Fruit fly (Drosophila melanogaster) whole organism, adult: ENCODE measurements around the gene Hipk.

ENCODE experiments used
- CG11617 ChIP-seq: fragments of 200-800 bp; sonication (Bioruptor generic); optimal IDR thresholded peaks from 2 replicates; lab custom pipeline; 2017; ENCODE audit warnings: mild to moderate bottlenecking, missing biosample characterization, missing genetic modification reagents, missing genetic modification characterization
- CG12768 ChIP-seq: fragments of 200-800 bp; sonication (Bioruptor generic); optimal IDR thresholded peaks from 2 replicates; lab custom pipeline; 2017; ENCODE audit warnings: missing biosample characterization, missing genetic modification characterization, mild to moderate bottlenecking, moderate library complexity, missing genetic modification reagents
- CG14711 ChIP-seq: fragments of 200-800 bp; sonication (Bioruptor generic); optimal IDR thresholded peaks from 2 replicates; lab custom pipeline; 2018; ENCODE audit warnings: missing biosample characterization, mild to moderate bottlenecking, missing genetic modification characterization, moderate library complexity
- CG1620 ChIP-seq: fragments of 200-800 bp; sonication (Bioruptor generic); optimal IDR thresholded peaks from 2 replicates; lab custom pipeline; 2016; ENCODE audit warnings: missing biosample characterization, missing genetic modification characterization
- CG33017 ChIP-seq: fragments of 200-800 bp; sonication (Bioruptor generic); optimal IDR thresholded peaks from 2 replicates; lab custom pipeline; 2018; ENCODE audit warnings: missing biosample characterization, mild to moderate bottlenecking, missing genetic modification characterization, moderate library complexity
- CG5204 ChIP-seq: fragments of 200-800 bp; sonication (Bioruptor generic); optimal IDR thresholded peaks from 2 replicates; lab custom pipeline; 2016; ENCODE audit warnings: missing biosample characterization, missing genetic modification characterization
- CG7045 ChIP-seq: fragments of 200-800 bp; sonication (Bioruptor generic); optimal IDR thresholded peaks from 2 replicates; lab custom pipeline; 2017; ENCODE audit warnings: missing biosample characterization, mild to moderate bottlenecking, missing genetic modification characterization
- CG7101 ChIP-seq: fragments of 200-800 bp; sonication (Bioruptor generic); optimal IDR thresholded peaks from 2 replicates; lab custom pipeline; 2018; ENCODE audit warnings: missing biosample characterization, mild to moderate bottlenecking, missing genetic modification characterization, moderate library complexity
- Clk ChIP-seq: fragments of 200-800 bp; sonication (Bioruptor generic); optimal IDR thresholded peaks from 2 replicates; lab custom pipeline; 2017; ENCODE audit warnings: missing biosample characterization, missing genetic modification characterization
- Crg-1 ChIP-seq: fragments of 200-800 bp; sonication (Bioruptor generic); optimal IDR thresholded peaks from 2 replicates; lab custom pipeline; 2016; ENCODE audit warnings: missing biosample characterization, missing genetic modification characterization
- Hr96 ChIP-seq: fragments of 200-800 bp; sonication (Bioruptor generic); optimal IDR thresholded peaks from 2 replicates; lab custom pipeline; 2016; ENCODE audit warnings: missing biosample characterization, missing genetic modification characterization
- Mnt ChIP-seq: fragments of 200-800 bp; sonication (Bioruptor generic); optimal IDR thresholded peaks from 2 replicates; lab custom pipeline; 2016; ENCODE audit warnings: missing biosample characterization, mild to moderate bottlenecking, missing genetic modification characterization
- bab1 ChIP-seq: fragments of 200-800 bp; sonication (Bioruptor generic); optimal IDR thresholded peaks from 3 replicates; lab custom pipeline; 2019; ENCODE audit warnings: missing biosample characterization, mild to moderate bottlenecking, missing genetic modification characterization, moderate library complexity
- cic ChIP-seq: fragments of 200-800 bp; sonication (Bioruptor generic); optimal IDR thresholded peaks from 2 replicates; lab custom pipeline; 2017; ENCODE audit warnings: missing biosample characterization, mild to moderate bottlenecking, missing genetic modification characterization, moderate library complexity
- cnc ChIP-seq, 2 experiments: fragments of >200 bp; optimal IDR thresholded peaks; 2 replicates each; lab custom pipeline; 2017
- kay ChIP-seq: fragments of 200-800 bp; sonication (Bioruptor generic); peaks from one replicate; lab custom pipeline; 2016; ENCODE audit warnings: missing biosample characterization, missing genetic modification characterization, borderline replicate concordance
- ovo ChIP-seq: fragments of 200-800 bp; sonication (Bioruptor generic); optimal IDR thresholded peaks from 2 replicates; lab custom pipeline; 2016; ENCODE audit warnings: missing biosample characterization, missing genetic modification characterization
- pad ChIP-seq: fragments of 200-800 bp; sonication (Bioruptor generic); optimal IDR thresholded peaks from 3 replicates; lab custom pipeline; 2017; ENCODE audit warnings: missing biosample characterization, missing genetic modification characterization, mild to moderate bottlenecking, moderate library complexity, missing genetic modification reagents
- tj ChIP-seq: fragments of 200-800 bp; sonication (Bioruptor generic); optimal IDR thresholded peaks from 3 replicates; lab custom pipeline; 2017; ENCODE audit warnings: missing biosample characterization, mild to moderate bottlenecking, missing genetic modification characterization, moderate library complexity
- toe ChIP-seq: fragments of 200-800 bp; sonication (Bioruptor generic); optimal IDR thresholded peaks from 2 replicates; lab custom pipeline; 2016; ENCODE audit warnings: missing biosample characterization, missing genetic modification characterization

Gene Hipk

DNA sequence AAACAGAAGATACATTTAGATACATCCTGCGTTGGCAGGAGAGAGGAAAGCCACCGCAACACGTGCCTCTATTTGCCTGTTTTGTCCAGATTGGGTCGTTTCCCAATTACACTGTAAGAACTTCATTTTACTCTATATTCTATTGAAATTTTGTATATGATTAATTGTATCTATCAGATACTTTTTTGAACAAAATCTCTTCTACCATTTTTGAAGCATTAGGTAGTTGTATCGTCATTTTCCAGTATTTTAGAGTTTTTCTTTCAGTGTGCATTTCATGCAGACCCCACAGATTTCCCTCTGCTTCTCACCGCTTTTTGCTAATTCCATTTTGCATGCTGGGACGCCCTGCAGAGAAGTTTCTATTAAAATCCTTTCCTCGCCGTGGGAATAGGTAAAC lies 11.7 kb downstream of the Hipk start:
- no peak for TF ChIP-seq CG12768
- no peak for TF ChIP-seq Clk (GFP tag; lab: Kevin White, UChicago)
- TF ChIP-seq CG33017 (tag; lab: Kevin White, UChicago) = no peak
- no peak for TF ChIP-seq CG14711 (tag; lab: Kevin White, UChicago)

DNA sequence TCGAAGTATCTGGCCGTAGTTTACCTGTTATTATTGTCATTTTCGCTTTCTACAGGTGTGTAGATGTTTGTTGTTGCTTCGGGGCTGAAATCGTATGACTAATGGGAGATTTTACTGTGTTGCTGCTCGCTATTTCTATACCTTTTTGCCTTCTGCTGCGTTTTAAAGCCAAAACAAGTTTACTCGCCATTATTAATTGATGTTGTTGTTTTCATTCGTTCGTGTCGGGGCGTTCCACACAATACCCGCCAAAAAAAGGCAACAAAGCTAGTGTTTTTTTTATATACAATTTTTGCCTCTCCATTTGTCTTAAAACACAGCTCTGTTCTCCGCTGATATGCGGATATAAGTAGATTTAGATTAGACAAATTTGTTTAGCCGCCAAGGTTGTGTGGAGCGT lies 12.5 kb downstream of the Hipk start:
- peak; percentile 18 for TF ChIP-seq bab1
- TF ChIP-seq CG11617 (GFP tag; lab: Kevin White, UChicago) = no peak

DNA sequence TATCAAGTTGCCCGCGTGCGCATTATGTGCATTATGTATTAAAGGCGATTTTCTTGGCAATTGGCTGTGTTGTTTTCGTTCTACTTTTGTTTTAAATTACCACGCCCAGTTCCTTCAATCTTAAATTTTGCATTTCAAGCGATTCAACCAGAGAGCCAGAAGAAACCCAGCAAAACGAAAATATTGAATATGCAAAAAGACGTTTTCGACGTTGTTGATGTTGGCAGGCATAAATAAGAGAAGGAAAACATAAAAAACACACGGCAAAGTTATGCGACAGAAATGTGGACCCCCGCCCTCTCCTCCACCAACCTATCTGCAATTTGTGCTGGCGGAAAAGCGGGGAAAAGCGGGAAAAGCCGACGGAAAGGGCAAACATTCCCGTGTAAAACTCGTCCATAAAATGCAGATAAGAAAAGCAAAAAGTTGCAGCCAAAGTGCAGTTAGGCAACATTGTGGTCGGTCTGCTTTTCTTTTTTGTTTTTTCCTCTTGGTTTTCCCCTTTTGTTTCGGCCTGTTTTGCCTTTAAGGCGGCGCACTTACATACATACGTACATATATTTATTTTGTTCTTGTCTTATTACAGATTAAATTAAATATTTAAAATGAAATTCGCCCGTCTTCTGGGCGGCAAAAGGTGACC lies 13.2 kb downstream of the Hipk start:
- no peak for TF ChIP-seq CG7045 (GFP tag; lab: Kevin White, UChicago)
- peak; percentile 94 for TF ChIP-seq tj (GFP tag; lab: Kevin White, UChicago)

DNA sequence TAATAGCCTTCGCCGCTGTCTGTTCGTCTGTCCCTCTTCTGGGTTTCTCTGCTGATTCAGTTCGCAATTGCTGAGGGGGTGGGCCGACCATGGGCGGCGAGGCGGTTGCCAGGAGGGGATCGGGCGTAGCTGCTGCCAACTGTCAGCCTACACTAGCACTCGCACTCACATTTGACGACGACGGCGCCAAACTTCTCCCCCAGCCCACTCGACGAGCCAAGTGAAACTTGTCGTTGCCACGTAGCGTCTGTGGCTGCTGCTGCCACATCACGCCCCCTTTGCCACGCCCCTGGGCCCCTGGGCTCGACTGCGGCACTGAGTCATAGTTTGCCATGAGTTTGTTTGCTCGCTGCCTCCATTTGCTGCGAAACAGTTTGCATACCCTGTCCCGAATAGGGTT lies 14.4 kb downstream of the Hipk start:
- TF ChIP-seq CG11617 (GFP tag; lab: Kevin White, UChicago) = no peak
- peak; percentile 31 for TF ChIP-seq Hr96 (GFP tag; lab: Kevin White, UChicago)
- peak; percentile 21 for TF ChIP-seq CG5204 (GFP tag; lab: Kevin White, UChicago)
- peak; percentile 30 for TF ChIP-seq tj (GFP tag; lab: Kevin White, UChicago)
- TF ChIP-seq CG14711 (tag; lab: Kevin White, UChicago) = peak; percentile 7
- no peak for TF ChIP-seq CG1620 (GFP tag; lab: Kevin White, UChicago)

DNA sequence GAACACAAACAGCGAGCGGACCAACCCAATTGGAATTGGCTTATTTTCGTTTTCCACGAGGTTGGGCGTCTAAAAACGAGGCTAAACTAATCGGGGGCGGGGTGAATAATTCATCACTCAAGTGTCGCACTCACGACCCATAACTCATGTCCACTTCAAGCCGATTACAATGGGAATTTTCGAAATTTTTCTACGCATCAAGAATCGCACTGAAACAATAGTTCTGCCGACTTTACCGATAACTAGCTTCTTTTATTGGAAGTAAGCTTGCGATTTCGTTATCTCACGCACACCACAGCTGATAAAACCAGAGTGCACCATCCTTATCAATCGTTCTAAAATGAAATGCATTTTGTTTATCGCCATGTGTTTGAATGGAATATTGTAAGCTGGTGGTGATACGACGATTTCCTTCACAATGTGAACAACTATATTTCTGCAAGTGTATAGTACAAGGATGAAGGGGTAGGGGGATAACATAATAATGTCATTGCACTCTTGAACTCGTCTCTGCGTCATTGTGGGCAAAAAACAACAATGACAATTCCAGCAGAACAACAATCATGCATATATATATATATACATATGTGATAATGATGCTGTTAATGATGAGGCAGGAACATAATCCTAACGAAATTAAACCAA lies 16.7 kb downstream of the Hipk start:
- TF ChIP-seq CG12768 (peak; percentile 3), Mnt (peak; percentile 45), cic (GFP tag; lab: Kevin White, UChicago) (peak; percentile 73), CG7101 (tag; lab: Kevin White, UChicago) (no peak)

DNA sequence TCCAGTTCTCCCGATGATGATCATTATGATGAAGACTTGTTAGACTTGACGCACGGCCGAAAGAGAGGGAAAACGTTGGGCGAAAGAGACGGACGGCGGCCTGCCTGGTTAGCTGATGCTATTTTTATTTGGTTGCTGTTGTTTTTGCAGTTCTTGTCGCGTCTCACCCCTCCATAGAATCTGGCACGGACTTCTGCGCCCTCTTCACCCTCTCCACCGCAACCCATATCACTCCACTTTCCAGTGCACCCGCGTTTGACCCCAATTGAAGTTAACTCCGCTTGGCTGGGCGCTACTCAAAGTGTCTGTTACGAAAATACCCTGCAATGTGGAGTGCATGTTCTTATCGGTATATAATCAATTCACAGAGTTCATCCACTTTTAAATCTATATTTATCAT lies 18.3 kb downstream of the Hipk start:
- TF ChIP-seq CG12768 = no peak
- TF ChIP-seq Hr96 (GFP tag; lab: Kevin White, UChicago) = no peak
- no peak for TF ChIP-seq Mnt
- no peak for TF ChIP-seq CG1620 (GFP tag; lab: Kevin White, UChicago)
- no peak for TF ChIP-seq CG11617 (GFP tag; lab: Kevin White, UChicago)
- TF ChIP-seq CG7045 (GFP tag; lab: Kevin White, UChicago) = no peak

DNA sequence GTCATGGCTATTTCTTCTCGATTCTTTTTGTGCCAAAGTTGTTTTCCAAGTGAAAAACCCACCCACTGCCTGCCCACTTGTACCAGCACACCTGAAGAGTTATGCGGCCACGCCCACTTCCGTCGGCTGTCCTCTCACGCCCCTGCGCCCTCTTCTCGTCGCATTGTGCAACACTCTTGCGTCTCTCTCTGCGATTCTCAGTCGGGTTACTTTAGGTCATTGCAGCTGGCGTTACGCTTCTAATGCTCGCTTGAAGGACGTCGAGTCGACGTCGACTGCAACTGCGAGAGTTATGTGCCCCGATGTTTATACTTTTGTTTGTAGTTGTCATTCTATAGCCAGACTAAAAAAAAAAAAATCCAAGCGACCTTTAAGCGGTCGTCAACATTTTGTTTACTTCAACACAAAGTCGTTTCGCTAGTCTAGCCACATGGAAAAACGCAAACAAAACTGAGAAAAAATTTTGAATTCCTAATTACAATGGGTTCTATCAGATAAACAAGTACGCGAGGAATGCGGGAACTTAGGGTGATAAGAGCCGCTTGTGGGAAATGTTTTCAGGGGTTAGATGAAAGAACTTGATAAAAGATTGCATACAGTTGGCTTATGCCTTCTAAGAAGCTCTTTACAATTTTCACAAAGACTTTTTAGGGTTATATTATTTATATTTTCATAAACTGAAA lies 19.1 kb downstream of the Hipk start:
- no peak for TF ChIP-seq CG7101 (tag; lab: Kevin White, UChicago)

DNA sequence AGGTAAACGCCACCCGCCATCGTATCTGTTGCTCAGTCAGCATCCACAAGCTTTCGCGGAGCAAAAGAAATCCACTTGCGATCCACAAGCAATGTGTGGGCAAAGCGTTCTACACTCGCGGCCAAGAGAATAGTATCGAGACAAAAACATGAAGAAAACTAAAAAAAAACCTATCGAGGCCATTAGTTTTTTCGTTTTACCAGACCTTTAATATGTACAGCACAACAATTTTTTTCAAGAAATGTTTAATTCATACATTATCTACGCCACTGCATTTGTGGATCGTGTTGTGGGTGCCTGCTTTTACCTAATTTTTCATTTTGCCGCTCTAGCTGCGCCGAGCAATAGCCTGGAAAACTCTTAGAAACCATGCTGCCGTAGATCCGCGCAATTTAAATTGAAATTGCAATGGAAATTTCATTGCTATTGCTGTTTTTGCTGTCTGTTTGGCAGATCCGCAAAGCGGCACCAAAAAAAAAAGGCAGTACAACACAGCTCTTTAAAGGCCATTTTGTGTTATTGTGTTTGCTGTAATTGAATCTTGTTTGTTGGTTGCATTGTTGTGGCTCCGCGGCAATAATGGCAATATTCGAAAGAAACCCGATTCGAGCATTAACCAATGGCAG lies 20.3 kb downstream of the Hipk start:
- TF ChIP-seq tj (GFP tag; lab: Kevin White, UChicago) (no peak), CG33017 (tag; lab: Kevin White, UChicago) (peak; percentile 19), Mnt (no peak), CG7101 (tag; lab: Kevin White, UChicago) (peak; percentile 40), CG14711 (tag; lab: Kevin White, UChicago) (peak; percentile 66), cnc (optimal IDR thresholded peaks at IDR 0.05; lab: Kevin White, UChicago) (no peak), Crg-1 (GFP tag; lab: Kevin White, UChicago) (no peak), Clk (GFP tag; lab: Kevin White, UChicago) (no peak), kay (GFP tag; lab: Kevin White, UChicago) (no peak), CG12768 (peak; percentile 52), Hr96 (GFP tag; lab: Kevin White, UChicago) (no peak), CG5204 (GFP tag; lab: Kevin White, UChicago) (no peak), toe (GFP tag; lab: Kevin White, UChicago) (no peak), ovo (GFP tag; lab: Kevin White, UChicago) (no peak), cic (GFP tag; lab: Kevin White, UChicago) (no peak), CG1620 (GFP tag; lab: Kevin White, UChicago) (no peak), bab1 (peak; percentile 6), CG7045 (GFP tag; lab: Kevin White, UChicago) (peak; percentile 75), pad (GFP tag; lab: Kevin White, UChicago) (peak; percentile 6), CG11617 (GFP tag; lab: Kevin White, UChicago) (peak; percentile 3)
